Fruit fly (Drosophila melanogaster): ENCODE data around the gene trh.

trh gene

DNA sequence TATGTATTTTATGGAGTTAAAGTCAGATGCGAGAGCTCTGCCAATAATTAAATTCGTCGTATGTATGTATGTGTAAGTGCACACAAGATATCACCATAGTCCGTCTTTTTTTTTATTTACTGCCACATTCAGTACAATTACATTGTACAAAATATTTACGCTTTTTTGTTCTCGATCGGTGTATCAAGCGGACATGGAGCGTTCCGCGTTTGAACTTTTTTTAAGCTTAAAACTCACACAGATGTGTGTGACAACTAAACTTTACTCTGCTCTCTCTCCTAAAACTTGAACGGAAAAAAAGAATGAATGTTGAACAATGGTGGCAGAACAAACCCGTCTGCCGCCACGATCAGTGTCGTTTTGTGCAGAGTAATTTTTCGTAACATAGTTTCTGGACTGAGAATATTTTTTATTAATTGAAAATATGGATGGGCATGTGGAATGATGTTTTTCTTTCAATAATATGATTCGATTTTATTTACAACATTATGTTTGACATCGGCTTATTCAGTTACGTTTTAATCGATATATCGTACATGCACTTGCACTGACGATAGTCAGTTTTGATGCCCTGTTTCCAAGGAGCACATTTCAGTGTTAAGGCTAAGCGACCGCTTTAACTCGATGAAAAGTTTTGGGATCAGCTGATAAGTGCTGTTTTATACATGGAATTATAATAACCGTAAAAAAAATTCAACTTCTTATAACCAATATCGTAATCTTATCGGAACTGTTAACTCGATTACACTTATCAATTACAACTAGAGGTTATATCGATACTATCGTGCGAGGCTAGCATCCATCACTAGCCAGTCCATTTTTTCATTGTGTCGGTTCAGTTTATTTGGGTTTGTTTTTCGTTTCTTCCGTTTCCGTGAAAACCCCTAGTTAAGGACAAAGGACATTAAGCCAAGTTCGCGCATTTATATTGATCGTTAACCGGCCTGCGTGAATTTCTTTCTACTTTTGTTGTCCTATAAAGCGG is 45.5 kb downstream of the trh start, which contains the start of gene mth (continued):
- TF ChIP-seq fd96Cb (tag; optimal IDR thresholded peaks at IDR 0.05) (no peak), Hr3 (GFP tag; optimal IDR thresholded peaks at IDR 0.05) (no peak), dm (GFP tag; optimal IDR thresholded peaks at IDR 0.05) (peak; percentile 60), Poxn (GFP tag; IDR thresholded peaks at IDR 0.05) (no peak), hb (GFP tag; IDR thresholded peaks at IDR 0.05; ENCODE audit: partially characterized antibody) (peak; percentile 99), bcd (GFP tag; optimal IDR thresholded peaks at IDR 0.05) (peak; percentile 40), luna (GFP tag; optimal IDR thresholded peaks at IDR 0.05) (peak; percentile 33), Ravus (GFP tag; IDR thresholded peaks at IDR 0.05) (no peak), Vsx1 (GFP tag; optimal IDR thresholded peaks at IDR 0.05) (no peak), CG10462 (GFP tag; optimal IDR thresholded peaks at IDR 0.05) (peak; percentile 24), prd (optimal IDR thresholded peaks at IDR 0.05) (no peak), prd (GFP tag; IDR thresholded peaks at IDR 0.05) (peak; percentile 63), vvl (GFP tag; IDR thresholded peaks at IDR 0.05) (peak; percentile 51), CG10321 (GFP tag; IDR thresholded peaks at IDR 0.05) (no peak), CG32772 (GFP tag; IDR thresholded peaks at IDR 0.05) (no peak), otp (GFP tag; IDR thresholded peaks at IDR 0.05) (no peak), CG10147 (GFP tag; optimal IDR thresholded peaks at IDR 0.05) (no peak), HmgZ (tag; optimal IDR thresholded peaks at IDR 0.05) (peak; percentile 30), CG15479 (GFP tag; optimal IDR thresholded peaks at IDR 0.05) (no peak), CG31441 (GFP tag; IDR thresholded peaks at IDR 0.05) (no peak), E2f1 (GFP tag; IDR thresholded peaks at IDR 0.05) (peak; percentile 27; the same call in 1 of the 2 replicates), crc (GFP tag; optimal IDR thresholded peaks at IDR 0.05) (no peak), Sin3A (optimal IDR thresholded peaks at IDR 0.05) (peak; percentile 95), onecut (GFP tag; IDR thresholded peaks at IDR 0.05) (no peak), pan (optimal IDR thresholded peaks at IDR 0.05) (no peak), pan (GFP tag; optimal IDR thresholded peaks at IDR 0.05 in 1 of 2, IDR thresholded peaks at IDR 0.05 in 1 of 2) (peak in 1 of 2 experiments; percentile 22), CG30020 (tag; optimal IDR thresholded peaks at IDR 0.05) (peak; percentile 89), CG10267 (tag; optimal IDR thresholded peaks at IDR 0.05) (peak; percentile 70), da (GFP tag; optimal IDR thresholded peaks at IDR 0.05) (no peak), CG13296 (GFP tag; optimal IDR thresholded peaks at IDR 0.05) (no peak), CG3726 (GFP tag; IDR thresholded peaks at IDR 0.05) (no peak), dimm (GFP tag; IDR thresholded peaks at IDR 0.05) (no peak), Hmx (GFP tag; optimal IDR thresholded peaks at IDR 0.05) (peak; percentile 29), pum (GFP tag; optimal IDR thresholded peaks at IDR 0.05) (peak; percentile 35), CG6791 (GFP tag; IDR thresholded peaks at IDR 0.05; ENCODE audit: partially characterized antibody) (peak; percentile 96), dan (GFP tag; IDR thresholded peaks at IDR 0.05) (no peak), jing (GFP tag; optimal IDR thresholded peaks at IDR 0.05) (no peak), Sox100B (GFP tag; optimal IDR thresholded peaks at IDR 0.05) (peak; percentile 22), Hsf (GFP tag; optimal IDR thresholded peaks at IDR 0.05) (peak; percentile 69), Eip74EF (GFP tag; optimal IDR thresholded peaks at IDR 0.05) (no peak), CG5245 (GFP tag; optimal IDR thresholded peaks at IDR 0.05) (no peak), tgo (GFP tag; IDR thresholded peaks at IDR 0.05) (no peak), danr (GFP tag; IDR thresholded peaks at IDR 0.05) (no peak), ATbp (GFP tag; optimal IDR thresholded peaks at IDR 0.05) (no peak), lmd (GFP tag; IDR thresholded peaks at IDR 0.05) (0 out of 2 replicates have a peak, but pooled peaks have one; percentile 25), chif (GFP tag; optimal IDR thresholded peaks at IDR 0.05) (peak in 1 of 2 experiments; percentile 15), CG12219 (GFP tag; optimal IDR thresholded peaks at IDR 0.05) (no peak), pzg (GFP tag; optimal IDR thresholded peaks at IDR 0.05) (peak; percentile 83), Camta (GFP tag; optimal IDR thresholded peaks at IDR 0.05) (peak; percentile 56), ewg (GFP tag; optimal IDR thresholded peaks at IDR 0.05) (peak; percentile 33)
